Fruit fly (Drosophila melanogaster) whole organism, prepupa: ENCODE measurements around the gene UQCR-Q.

Experiments used
- Blimp-1 ChIP-seq: fragments of 200-800 bp; sonication (Bioruptor generic); optimal IDR thresholded peaks from 3 replicates; lab custom pipeline; 2017; ENCODE audit warnings: missing biosample characterization, missing genetic modification characterization, mild to moderate bottlenecking, moderate library complexity, missing genetic modification reagents
- CG10669 ChIP-seq: fragments of 200-800 bp; sonication (Bioruptor generic); optimal IDR thresholded peaks from 3 replicates; lab custom pipeline; 2018; ENCODE audit warnings: missing biosample characterization, mild to moderate bottlenecking, missing genetic modification characterization, moderate library complexity
- CG11294 ChIP-seq: fragments of 200-800 bp; sonication (Bioruptor generic); IDR thresholded peaks from 2 replicates; pipeline ENCODE4 v1.3.6; 2022; ENCODE audit warnings: missing biosample characterization, missing genetic modification characterization
- CG11762 ChIP-seq: fragments of 200-800 bp; sonication (Bioruptor generic); optimal IDR thresholded peaks from 3 replicates; lab custom pipeline; 2016; ENCODE audit warnings: missing biosample characterization, missing genetic modification characterization; ENCODE audit not compliant: insufficient read depth
- CG11902 ChIP-seq: fragments of 200-800 bp; sonication (Bioruptor generic); optimal IDR thresholded peaks from 3 replicates; lab custom pipeline; 2016; ENCODE audit warnings: missing biosample characterization, missing genetic modification characterization
- CG15336 ChIP-seq: fragments of 200-800 bp; sonication (Bioruptor generic); IDR thresholded peaks from 2 replicates; pipeline ENCODE4 v1.3.6; 2022; ENCODE audit warnings: missing biosample characterization, missing genetic modification characterization
- CG1621 ChIP-seq: fragments of 200-800 bp; sonication (Bioruptor generic); optimal IDR thresholded peaks from 3 replicates; lab custom pipeline; 2018; ENCODE audit warnings: missing biosample characterization, mild to moderate bottlenecking, missing genetic modification characterization
- CG16779 ChIP-seq: fragments of 200-800 bp; sonication (Bioruptor generic); optimal IDR thresholded peaks from 3 replicates; lab custom pipeline; 2017; ENCODE audit warnings: missing biosample characterization, mild to moderate bottlenecking, missing genetic modification characterization
- CG3032 ChIP-seq: fragments of 200-800 bp; optimal IDR thresholded peaks from 2 replicates; lab custom pipeline; 2019; ENCODE audit warnings: missing biosample characterization, mild to moderate bottlenecking, missing genetic modification characterization, moderate library complexity
- CG31627 ChIP-seq: fragments of 200-800 bp; sonication (Bioruptor generic); optimal IDR thresholded peaks from 3 replicates; lab custom pipeline; 2016; ENCODE audit warnings: missing biosample characterization, missing genetic modification characterization
- CG32006 ChIP-seq: fragments of 200-800 bp; sonication (Bioruptor generic); optimal IDR thresholded peaks from 3 replicates; lab custom pipeline; 2017; ENCODE audit warnings: missing biosample characterization, mild to moderate bottlenecking, missing genetic modification characterization
- CG34406 ChIP-seq: fragments of 200-800 bp; sonication (Bioruptor generic); optimal IDR thresholded peaks from 3 replicates; lab custom pipeline; 2016; ENCODE audit warnings: missing biosample characterization, missing genetic modification characterization
- CG3919 ChIP-seq: fragments of 200-800 bp; sonication (Bioruptor generic); optimal IDR thresholded peaks from 3 replicates; lab custom pipeline; 2016; ENCODE audit warnings: missing biosample characterization, missing genetic modification characterization
- CG6163 ChIP-seq: fragments of 200-800 bp; sonication (Bioruptor generic); IDR thresholded peaks from 3 replicates; pipeline ENCODE4 v1.3.6; 2022; ENCODE audit warnings: missing biosample characterization, missing genetic modification characterization
- CG6276 ChIP-seq: fragments of 200-800 bp; sonication (Bioruptor generic); optimal IDR thresholded peaks from 2 replicates; lab custom pipeline; 2017; ENCODE audit warnings: missing biosample characterization, mild to moderate bottlenecking, missing genetic modification characterization
- CG6792 ChIP-seq: fragments of 200-800 bp; sonication (Bioruptor generic); optimal IDR thresholded peaks from 3 replicates; lab custom pipeline; 2016; ENCODE audit warnings: missing biosample characterization, missing genetic modification characterization
- CG8119 ChIP-seq: fragments of 200-800 bp; sonication (Bioruptor generic); IDR thresholded peaks from 3 replicates; pipeline ENCODE4 v1.3.6; 2022; ENCODE audit warnings: missing biosample characterization, missing genetic modification characterization
- CG8319 ChIP-seq: fragments of 200-800 bp; sonication (Bioruptor generic); optimal IDR thresholded peaks from 3 replicates; lab custom pipeline; 2016; ENCODE audit warnings: missing biosample characterization, missing genetic modification characterization
- CG8632 ChIP-seq: fragments of 200-800 bp; sonication (Bioruptor generic); optimal IDR thresholded peaks from 3 replicates; lab custom pipeline; 2016; ENCODE audit warnings: missing biosample characterization, missing genetic modification characterization
- Eip75B ChIP-seq: fragments of 200-800 bp; sonication (Bioruptor generic); optimal IDR thresholded peaks from 3 replicates; lab custom pipeline; 2016; ENCODE audit warnings: missing biosample characterization, missing genetic modification characterization
- Eip78C ChIP-seq: fragments of 200-800 bp; sonication (Bioruptor generic); peaks from one replicate; lab custom pipeline; 2016; ENCODE audit warnings: missing biosample characterization, missing genetic modification characterization
- Eip93F ChIP-seq: fragments of 200-800 bp; sonication (Bioruptor generic); optimal IDR thresholded peaks from 2 replicates; lab custom pipeline; 2016; ENCODE audit warnings: missing biosample characterization, mild to moderate bottlenecking, missing genetic modification characterization
- Hr39 ChIP-seq: fragments of 200-800 bp; sonication (Bioruptor generic); optimal IDR thresholded peaks from 2 replicates; lab custom pipeline; 2016; ENCODE audit warnings: missing biosample characterization, missing genetic modification characterization
- Hr4 ChIP-seq: fragments of 200-800 bp; sonication (Bioruptor generic); optimal IDR thresholded peaks from 3 replicates; lab custom pipeline; 2016; ENCODE audit warnings: missing biosample characterization, missing genetic modification characterization
- Met ChIP-seq: fragments of 200-800 bp; sonication (Bioruptor generic); optimal IDR thresholded peaks from 3 replicates; lab custom pipeline; 2016; ENCODE audit warnings: missing biosample characterization, missing genetic modification characterization
- OdsH ChIP-seq: fragments of 200-800 bp; sonication (Bioruptor generic); optimal IDR thresholded peaks from 3 replicates; lab custom pipeline; 2016; ENCODE audit warnings: missing biosample characterization, missing genetic modification characterization
- Sox102F ChIP-seq: fragments of 200-800 bp; sonication (Bioruptor generic); optimal IDR thresholded peaks from 2 replicates; lab custom pipeline; 2016; ENCODE audit warnings: missing biosample characterization, mild to moderate bottlenecking, missing genetic modification characterization
- Sox14 ChIP-seq: fragments of 200-800 bp; sonication (Bioruptor generic); optimal IDR thresholded peaks from 3 replicates; lab custom pipeline; 2016; ENCODE audit warnings: missing biosample characterization, missing genetic modification characterization
- acj6 ChIP-seq: fragments of 200-800 bp; sonication (Bioruptor generic); optimal IDR thresholded peaks from 3 replicates; lab custom pipeline; 2016; ENCODE audit warnings: missing biosample characterization, missing genetic modification characterization
- cyc ChIP-seq: fragments of 200-800 bp; sonication (Bioruptor generic); optimal IDR thresholded peaks from 3 replicates; lab custom pipeline; 2016; ENCODE audit warnings: missing biosample characterization, missing genetic modification characterization
- dsx ChIP-seq: fragments of 200-800 bp; optimal IDR thresholded peaks from 3 replicates; lab custom pipeline; 2019; ENCODE audit warnings: missing biosample characterization, mild to moderate bottlenecking, missing genetic modification characterization, moderate library complexity; ENCODE audit not compliant: poor library complexity, severe bottlenecking
- eg ChIP-seq: fragments of 200-800 bp; sonication (Bioruptor generic); IDR thresholded peaks from 3 replicates; pipeline ENCODE4 v1.3.6; 2022; ENCODE audit warnings: missing biosample characterization, missing genetic modification characterization
- fd59A ChIP-seq: fragments of 200-800 bp; sonication (Bioruptor generic); optimal IDR thresholded peaks from 2 replicates; lab custom pipeline; 2017; ENCODE audit warnings: missing biosample characterization, mild to moderate bottlenecking, missing genetic modification characterization, missing genetic modification reagents
- fd85E ChIP-seq: fragments of 200-800 bp; sonication (Bioruptor generic); optimal IDR thresholded peaks from 3 replicates; lab custom pipeline; 2016; ENCODE audit warnings: missing biosample characterization, missing genetic modification characterization
- fkh ChIP-seq: fragments of 200-800 bp; sonication (Bioruptor generic); optimal IDR thresholded peaks from 3 replicates; lab custom pipeline; 2017; ENCODE audit warnings: missing biosample characterization, mild to moderate bottlenecking, missing genetic modification characterization, moderate library complexity
- lz ChIP-seq: fragments of 200-800 bp; sonication (Bioruptor generic); optimal IDR thresholded peaks from 3 replicates; lab custom pipeline; 2016; ENCODE audit warnings: missing biosample characterization, missing genetic modification characterization
- net ChIP-seq: fragments of 200-800 bp; sonication (Bioruptor generic); optimal IDR thresholded peaks from 3 replicates; lab custom pipeline; 2016; ENCODE audit warnings: missing biosample characterization, missing genetic modification characterization
- salr ChIP-seq, 2 experiments: fragments of 200-800 bp; sonication (Bioruptor generic); optimal IDR thresholded peaks; 3 replicates each; lab custom pipeline; 2016 to 2018; ENCODE audit warnings: missing biosample characterization in 2 of 2, missing genetic modification characterization in 2 of 2, mild to moderate bottlenecking in 1 of 2
- ss ChIP-seq, 2 experiments: fragments of 200-800 bp; sonication (Bioruptor generic); optimal IDR thresholded peaks; 2 replicates in 1 of 2; 3 replicates in 1 of 2; lab custom pipeline; 2017 to 2018; ENCODE audit warnings: mild to moderate bottlenecking in 2 of 2, missing biosample characterization in 2 of 2, missing genetic modification characterization in 2 of 2, moderate library complexity in 1 of 2
- topi ChIP-seq: fragments of 200-800 bp; sonication (Bioruptor generic); optimal IDR thresholded peaks from 3 replicates; lab custom pipeline; 2016; ENCODE audit warnings: missing biosample characterization, missing genetic modification characterization
- vri ChIP-seq: fragments of 200-800 bp; sonication (Bioruptor generic); optimal IDR thresholded peaks from 3 replicates; lab custom pipeline; 2016; ENCODE audit warnings: missing biosample characterization, mild to moderate bottlenecking, missing genetic modification characterization

Gene UQCR-Q

DNA sequence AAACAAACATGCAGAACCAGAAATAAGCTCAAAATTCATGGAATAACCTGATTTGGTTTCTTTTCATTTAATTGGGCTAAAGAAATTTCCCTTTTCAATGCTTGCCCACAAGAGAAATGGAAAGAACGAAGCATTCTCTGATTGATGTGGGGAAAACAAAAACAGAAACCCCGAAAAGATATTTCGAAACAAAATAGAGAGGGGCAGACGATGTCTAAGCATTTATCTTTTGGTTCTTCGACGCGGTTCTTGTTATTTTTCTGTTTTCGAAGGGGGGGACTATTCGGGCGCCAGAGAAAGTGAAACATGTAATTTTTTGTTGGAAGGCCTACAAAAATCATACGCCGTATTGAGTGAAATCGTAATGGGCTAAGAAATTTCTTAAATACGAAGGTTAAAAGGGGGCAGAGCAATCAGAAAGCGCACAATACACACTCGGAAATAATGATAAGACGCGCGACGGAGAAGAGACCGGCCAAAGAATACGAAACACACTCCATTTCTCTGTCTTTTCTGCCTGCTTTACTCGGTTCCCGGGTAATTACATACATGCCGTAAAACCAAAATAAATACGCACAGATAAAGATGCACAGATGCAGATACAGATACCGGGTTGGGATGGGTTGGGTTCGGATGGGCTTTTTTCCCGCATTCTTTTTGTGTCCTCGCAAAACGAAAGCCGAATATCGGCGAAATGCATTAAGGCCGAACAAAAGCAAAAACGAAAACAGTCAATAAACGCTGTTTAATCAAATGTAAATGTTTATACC is 14.2 kb downstream of the UQCR-Q start (continued):
- no peak for TF ChIP-seq CG3032 (tag; lab: Kevin White, UChicago)
- no peak for TF ChIP-seq acj6
- no peak for TF ChIP-seq Eip93F (GFP tag; lab: Kevin White, UChicago)
- peak; percentile 2 to 27 for TF ChIP-seq ss (GFP tag; optimal IDR thresholded peaks at IDR 0.05; lab: Kevin White, UChicago)
- TF ChIP-seq fd59A = no peak
- peak; percentile 62 for TF ChIP-seq Eip78C (GFP tag; lab: Kevin White, UChicago)
- no peak for TF ChIP-seq CG34406 (GFP tag; lab: Kevin White, UChicago)
- TF ChIP-seq lz (GFP tag; lab: Kevin White, UChicago) = no peak
- peak; percentile 12 for TF ChIP-seq fkh (GFP tag; lab: Kevin White, UChicago)
- TF ChIP-seq Eip75B (GFP tag; lab: Kevin White, UChicago) = peak; percentile 5
- TF ChIP-seq CG6792 = no peak
- TF ChIP-seq CG3919 (GFP tag; lab: Kevin White, UChicago) = no peak
- TF ChIP-seq CG1621 = peak; percentile 16
- no peak for TF ChIP-seq salr (GFP tag; optimal IDR thresholded peaks at IDR 0.05; lab: Kevin White, UChicago)
- TF ChIP-seq CG16779 (tag; lab: Kevin White, UChicago) = no peak
- no peak for TF ChIP-seq dsx
- TF ChIP-seq CG15336 (GFP tag; lab: Robert Waterston, UW) = no peak
- TF ChIP-seq CG31627 (GFP tag; lab: Kevin White, UChicago) = no peak
- TF ChIP-seq vri = no peak
- no peak for TF ChIP-seq Sox102F (GFP tag; lab: Kevin White, UChicago)
- TF ChIP-seq CG6276 (GFP tag; lab: Kevin White, UChicago) = no peak
- TF ChIP-seq CG11902 = no peak
- TF ChIP-seq CG11294 (GFP tag; lab: Robert Waterston, UW) = no peak
- no peak for TF ChIP-seq cyc (GFP tag; lab: Kevin White, UChicago)
- no peak for TF ChIP-seq net (GFP tag; lab: Kevin White, UChicago)
- TF ChIP-seq Sox14 (GFP tag; lab: Kevin White, UChicago) = no peak

DNA sequence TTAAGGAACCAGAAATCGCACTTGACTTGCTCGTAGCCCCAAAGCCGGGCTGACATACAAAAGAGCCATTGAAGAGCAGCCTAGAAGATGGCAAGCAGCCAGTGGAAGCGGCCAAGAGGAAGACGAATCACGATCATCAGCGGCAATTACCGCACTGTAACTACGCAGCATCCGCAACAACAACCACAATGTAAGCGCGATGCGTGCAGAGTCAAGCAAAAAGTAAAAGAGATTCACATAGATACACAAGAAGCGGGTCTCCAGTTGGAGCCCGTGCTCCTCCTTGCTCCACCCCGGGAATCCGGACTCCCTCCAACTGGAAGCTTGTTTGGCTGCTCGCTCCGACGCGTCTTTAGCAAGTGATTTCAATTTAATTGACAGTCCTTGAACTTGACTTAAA is 17.1 kb downstream of the UQCR-Q start:
- TF ChIP-seq dsx = peak; percentile 87
- TF ChIP-seq CG1621 = peak; percentile 1
- peak; percentile 72 for TF ChIP-seq Eip78C (GFP tag; lab: Kevin White, UChicago)
- TF ChIP-seq Eip75B (GFP tag; lab: Kevin White, UChicago) = peak; percentile 3
- peak in 1 of 2 experiments; percentile 93 for TF ChIP-seq ss (GFP tag; optimal IDR thresholded peaks at IDR 0.05; lab: Kevin White, UChicago)
- no peak for TF ChIP-seq CG8119
- TF ChIP-seq CG15336 (GFP tag; lab: Robert Waterston, UW) = no peak
- TF ChIP-seq CG32006 = no peak
- no peak for TF ChIP-seq CG8632
- TF ChIP-seq CG10669 (GFP tag; lab: Kevin White, UChicago) = no peak
- TF ChIP-seq CG34406 (GFP tag; lab: Kevin White, UChicago) = no peak
- no peak for TF ChIP-seq topi (GFP tag; lab: Kevin White, UChicago)
- no peak for TF ChIP-seq CG11294 (GFP tag; lab: Robert Waterston, UW)
- no peak for TF ChIP-seq acj6
- peak; percentile 10 for TF ChIP-seq Blimp-1 (GFP tag; lab: Kevin White, UChicago)
- no peak for TF ChIP-seq eg (GFP tag; lab: Robert Waterston, UW)
- TF ChIP-seq fd85E (GFP tag; lab: Kevin White, UChicago) = no peak
- TF ChIP-seq CG11762 = no peak
- no peak for TF ChIP-seq Hr4 (GFP tag; lab: Kevin White, UChicago)

DNA sequence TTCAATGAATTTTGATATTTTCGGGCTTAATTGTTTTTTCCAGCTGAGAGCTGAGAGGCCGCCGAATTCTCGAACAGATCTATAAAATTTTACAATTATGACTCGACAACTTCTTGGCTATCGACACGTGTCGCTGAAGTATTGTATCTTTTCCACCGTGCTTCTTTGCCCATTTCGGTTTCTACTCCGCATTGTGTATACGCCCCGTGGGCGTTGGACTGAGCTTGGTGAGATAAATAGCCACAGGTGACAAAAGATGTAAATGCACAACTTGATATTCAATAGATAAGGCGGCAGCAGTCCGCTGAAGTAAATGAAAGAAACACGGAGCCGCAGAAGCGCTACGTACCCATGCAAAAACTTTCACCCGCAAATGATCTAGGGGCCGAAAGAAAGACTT is 18.7 kb downstream of the UQCR-Q start:
- no peak for TF ChIP-seq CG8319 (GFP tag; lab: Kevin White, UChicago)
- no peak for TF ChIP-seq CG6163 (GFP tag; lab: Robert Waterston, UW)
- no peak for TF ChIP-seq lz (GFP tag; lab: Kevin White, UChicago)
- peak; percentile 10; the same call in 1 of the 3 replicates for TF ChIP-seq eg (GFP tag; lab: Robert Waterston, UW)
- no peak for TF ChIP-seq OdsH (GFP tag; lab: Kevin White, UChicago)
- no peak for TF ChIP-seq Met (GFP tag; lab: Kevin White, UChicago)
- no peak for TF ChIP-seq Hr4 (GFP tag; lab: Kevin White, UChicago)
- TF ChIP-seq Hr39 = no peak
- no peak for TF ChIP-seq CG10669 (GFP tag; lab: Kevin White, UChicago)
